Worm (Caenorhabditis elegans) whole organism, mixed stage, embryonic: ENCODE data around the gene Y6E2A.7.

Experiments used
- lin-32 ChIP-seq: fragments of 200-800 bp; sonication (Bioruptor generic); optimal IDR thresholded peaks from 2 replicates; lab custom pipeline; 2018; ENCODE audit warnings: mild to moderate bottlenecking, missing genetic modification characterization, missing compliant biosample characterization
- mab-5 ChIP-seq: fragments of 150-350 bp; optimal IDR thresholded peaks from 2 replicates; lab custom pipeline; 2014; ENCODE audit warnings: missing biosample characterization, missing genetic modification characterization
- ztf-11 ChIP-seq: fragments of 150-350 bp; optimal IDR thresholded peaks from 2 replicates; lab custom pipeline; 2014; ENCODE audit warnings: missing biosample characterization, missing genetic modification characterization

DNA sequence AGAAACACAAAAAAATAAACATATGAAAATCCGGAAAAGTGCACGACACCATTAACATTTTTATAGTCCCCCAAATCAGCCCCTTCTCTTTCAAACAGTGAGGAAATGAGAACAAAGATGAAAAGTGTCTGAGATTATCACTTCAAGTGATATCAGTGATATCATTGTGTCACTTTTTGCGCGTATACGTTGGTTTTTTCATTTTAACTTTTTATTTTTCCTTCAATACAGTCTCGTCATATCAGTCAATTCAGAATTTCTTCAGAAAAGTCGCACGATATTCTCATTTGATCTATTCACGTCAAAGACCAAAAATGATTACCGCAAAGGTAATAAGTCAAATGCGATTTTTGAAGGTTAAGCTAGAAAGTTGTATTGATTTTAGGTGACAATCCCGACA, 14.9 kb upstream of the Y6E2A.7 start, which contains the start of gene twk-34:
- TF ChIP-seq lin-32 = no peak
- TF ChIP-seq ztf-11 (tag; lab: Kevin White, UChicago) = no peak
- TF ChIP-seq mab-5 (tag; lab: Kevin White, UChicago) = no peak
